Worm (Caenorhabditis elegans) whole organism, L4 larva: ENCODE results near the gene emb-27.
A peak's percentile ranks its signal among the peaks of the same experiment; 100 is the strongest.

Experiments used
- D1046.2 ChIP-seq: fragments of 200-800 bp; sonication (Bioruptor generic); IDR thresholded peaks from 2 replicates; pipeline ENCODE4 v1.3.6; 2022; ENCODE audit warnings: missing genetic modification characterization, missing compliant biosample characterization
- F44E2.7 ChIP-seq: fragments of 200-800 bp; sonication (Bioruptor generic); IDR thresholded peaks from 2 replicates; pipeline ENCODE4 v2.1.2; 2022; ENCODE audit warnings: missing genetic modification characterization, missing compliant biosample characterization
- T26A8.4 ChIP-seq: fragments of 200-800 bp; sonication (Bioruptor generic); IDR thresholded peaks from 2 replicates; pipeline ENCODE4 v1.3.6; 2022; ENCODE audit warnings: missing genetic modification characterization, missing compliant biosample characterization
- Y48G9A.11 ChIP-seq: fragments of 200-800 bp; sonication (Bioruptor generic); IDR thresholded peaks from 2 replicates; pipeline ENCODE4 v1.3.6; 2022; ENCODE audit warnings: missing genetic modification reagents, missing genetic modification characterization, missing compliant biosample characterization
- ZK337.2 ChIP-seq: fragments of 200-800 bp; sonication (Bioruptor generic); IDR thresholded peaks from 2 replicates; pipeline ENCODE4 v1.3.6; 2022; ENCODE audit warnings: missing genetic modification reagents, missing genetic modification characterization, missing compliant biosample characterization
- aha-1 ChIP-seq: fragments of 150-350 bp; peaks from one replicate; lab custom pipeline; 2014; ENCODE audit warnings: missing biosample characterization, missing genetic modification characterization
- aly-2 ChIP-seq: sonication (generic microtip); optimal IDR thresholded peaks from 2 replicates; lab custom pipeline; 2018; ENCODE audit warnings: missing biosample characterization, missing genetic modification characterization
- ama-1 ChIP-seq: fragments of 150-350 bp; optimal IDR thresholded peaks from 2 replicates; lab custom pipeline; 2014; ENCODE audit warnings: inconsistent platforms, mixed read lengths
- ceh-20 ChIP-seq: fragments of 200-800 bp; sonication (Bioruptor generic); IDR thresholded peaks from 2 replicates; pipeline ENCODE4 v1.3.6; 2022; ENCODE audit warnings: missing genetic modification reagents, missing genetic modification characterization, missing compliant biosample characterization
- ceh-28 ChIP-seq: fragments of 150-350 bp; optimal IDR thresholded peaks from 2 replicates; lab custom pipeline; 2014; ENCODE audit warnings: missing biosample characterization, missing genetic modification reagents, missing genetic modification characterization
- ceh-32 ChIP-seq: sonication (generic microtip); optimal IDR thresholded peaks from 2 replicates; lab custom pipeline; 2016; ENCODE audit warnings: mild to moderate bottlenecking, missing genetic modification characterization, missing compliant biosample characterization; ENCODE audit not compliant: poor library complexity
- ceh-44 ChIP-seq: fragments of 200-800 bp; sonication (Bioruptor generic); IDR thresholded peaks from 2 replicates; pipeline ENCODE4 v1.3.6; 2022; ENCODE audit warnings: missing genetic modification reagents, missing genetic modification characterization, missing compliant biosample characterization
- ceh-82 ChIP-seq: sonication (generic microtip); optimal IDR thresholded peaks from 2 replicates; lab custom pipeline; 2017; ENCODE audit warnings: missing biosample characterization, missing genetic modification characterization
- ctbp-1 ChIP-seq: fragments of 200-800 bp; sonication (Bioruptor generic); IDR thresholded peaks from 2 replicates; pipeline ENCODE4 v1.3.6; 2022; ENCODE audit warnings: missing genetic modification reagents, missing genetic modification characterization, missing compliant biosample characterization
- daf-12 ChIP-seq: fragments of 150-350 bp; optimal IDR thresholded peaks from 2 replicates; lab custom pipeline; 2014; ENCODE audit warnings: missing biosample characterization, missing genetic modification reagents, missing genetic modification characterization
- daf-16 ChIP-seq, 3 experiments: sonication (generic microtip); optimal IDR thresholded peaks; 2 replicates each; lab custom pipeline; 2016 to 2017; ENCODE audit warnings: missing genetic modification characterization in 3 of 3, missing genetic modification reagents in 3 of 3, mild to moderate bottlenecking in 2 of 3, missing compliant biosample characterization in 2 of 3, missing biosample characterization in 1 of 3, moderate library complexity in 1 of 3
- daf-19 ChIP-seq: fragments of 200-800 bp; sonication (Bioruptor generic); conservative IDR thresholded peaks from 2 replicates; pipeline ENCODE4 v1.3.6; 2022; ENCODE audit warnings: missing genetic modification characterization, missing compliant biosample characterization
- daf-8 ChIP-seq: fragments of 200-800 bp; sonication (Bioruptor generic); IDR thresholded peaks from 2 replicates; pipeline ENCODE4 v1.3.6; 2022; ENCODE audit warnings: missing genetic modification characterization, missing compliant biosample characterization
- dmd-8 ChIP-seq: fragments of 200-800 bp; sonication (Bioruptor generic); IDR thresholded peaks from 2 replicates; pipeline ENCODE4 v1.3.6; 2022; ENCODE audit warnings: missing genetic modification characterization, missing compliant biosample characterization
- dmd-9 ChIP-seq: fragments of 200-800 bp; sonication (Bioruptor generic); IDR thresholded peaks from 2 replicates; pipeline ENCODE4 v1.3.6; 2022; ENCODE audit warnings: missing genetic modification reagents, missing genetic modification characterization, missing compliant biosample characterization
- dpl-1 ChIP-seq: fragments of 150-350 bp; optimal IDR thresholded peaks from 2 replicates; lab custom pipeline; 2014; ENCODE audit warnings: missing biosample characterization, missing genetic modification reagents, missing genetic modification characterization
- duxl-1 ChIP-seq: sonication (generic microtip); optimal IDR thresholded peaks from 2 replicates; lab custom pipeline; 2016; ENCODE audit warnings: mild to moderate bottlenecking, missing genetic modification characterization, moderate library complexity, missing compliant biosample characterization; ENCODE audit not compliant: poor library complexity
- egl-27 ChIP-seq: sonication (generic microtip); optimal IDR thresholded peaks from 3 replicates; lab custom pipeline; 2017; ENCODE audit warnings: missing biosample characterization, missing genetic modification reagents, missing genetic modification characterization
- egl-43 ChIP-seq: fragments of 200-800 bp; sonication (Bioruptor generic); IDR thresholded peaks from 2 replicates; pipeline ENCODE4 v1.3.6; 2022; ENCODE audit warnings: missing genetic modification reagents, missing genetic modification characterization, missing compliant biosample characterization
- gei-8 ChIP-seq: fragments of 200-800 bp; sonication (Bioruptor generic); optimal IDR thresholded peaks from 2 replicates; lab custom pipeline; 2018; ENCODE audit warnings: mild to moderate bottlenecking, missing genetic modification characterization, missing compliant biosample characterization
- hlh-11 ChIP-seq: fragments of 200-800 bp; sonication (Bioruptor generic); optimal IDR thresholded peaks from 2 replicates; lab custom pipeline; 2018; ENCODE audit warnings: mild to moderate bottlenecking, missing genetic modification characterization, missing compliant biosample characterization
- hmg-1.1 ChIP-seq: fragments of 200-800 bp; sonication (Bioruptor generic); IDR thresholded peaks from 2 replicates; pipeline ENCODE4 v1.3.6; 2022; ENCODE audit warnings: missing genetic modification reagents, missing genetic modification characterization, missing compliant biosample characterization
- lin-13 ChIP-seq: fragments of 150-350 bp; optimal IDR thresholded peaks from 2 replicates; lab custom pipeline; 2014; ENCODE audit warnings: missing biosample characterization, missing genetic modification reagents, missing genetic modification characterization
- lin-15B ChIP-seq: fragments of 150-350 bp; sonication (generic microtip); optimal IDR thresholded peaks from 3 replicates; lab custom pipeline; 2014; ENCODE audit warnings: missing biosample characterization, missing genetic modification characterization
- lin-38 ChIP-seq: fragments of 200-800 bp; sonication (Bioruptor generic); IDR thresholded peaks from 2 replicates; pipeline ENCODE4 v1.3.6; 2022; ENCODE audit warnings: missing genetic modification reagents, missing genetic modification characterization, missing compliant biosample characterization
- mdt-29 ChIP-seq: fragments of 200-800 bp; sonication (Bioruptor generic); IDR thresholded peaks from 2 replicates; pipeline ENCODE4 v1.3.6; 2022; ENCODE audit warnings: missing genetic modification reagents, missing genetic modification characterization, missing compliant biosample characterization
- mep-1 ChIP-seq: fragments of 150-350 bp; sonication (generic microtip); optimal IDR thresholded peaks from 3 replicates; lab custom pipeline; 2014; ENCODE audit warnings: missing biosample characterization, missing genetic modification characterization
- nhr-10 ChIP-seq: fragments of 150-350 bp; optimal IDR thresholded peaks from 2 replicates; lab custom pipeline; 2014; ENCODE audit warnings: missing biosample characterization, missing genetic modification characterization
- nhr-102 ChIP-seq: sonication (generic microtip); optimal IDR thresholded peaks from 2 replicates; lab custom pipeline; 2016; ENCODE audit warnings: mild to moderate bottlenecking, missing genetic modification characterization, moderate library complexity, missing compliant biosample characterization
- nhr-11 ChIP-seq: fragments of 150-350 bp; optimal IDR thresholded peaks from 2 replicates; lab custom pipeline; 2014; ENCODE audit warnings: missing biosample characterization, missing genetic modification characterization
- nhr-111 ChIP-seq: fragments of 200-800 bp; sonication (Bioruptor generic); optimal IDR thresholded peaks from 2 replicates; lab custom pipeline; 2018; ENCODE audit warnings: mild to moderate bottlenecking, missing genetic modification characterization, missing compliant biosample characterization
- nhr-28 ChIP-seq: fragments of 150-350 bp; optimal IDR thresholded peaks from 2 replicates; lab custom pipeline; 2014; ENCODE audit warnings: missing biosample characterization, missing genetic modification characterization
- nhr-41 ChIP-seq: fragments of 200-800 bp; sonication (Bioruptor generic); IDR thresholded peaks from 2 replicates; pipeline ENCODE4 v1.3.6; 2022; ENCODE audit warnings: missing genetic modification reagents, missing genetic modification characterization, missing compliant biosample characterization
- nhr-42 ChIP-seq: fragments of 200-800 bp; sonication (Bioruptor generic); IDR thresholded peaks from 2 replicates; pipeline ENCODE4 v1.3.6; 2022; ENCODE audit warnings: missing genetic modification characterization, missing compliant biosample characterization
- nhr-6 ChIP-seq: fragments of 150-350 bp; optimal IDR thresholded peaks from 2 replicates; lab custom pipeline; 2014; ENCODE audit warnings: missing biosample characterization, missing genetic modification characterization
- pqm-1 ChIP-seq: sonication (generic microtip); optimal IDR thresholded peaks from 2 replicates; lab custom pipeline; 2017; ENCODE audit warnings: missing biosample characterization, missing genetic modification characterization
- saeg-2 ChIP-seq: fragments of 200-800 bp; sonication (Bioruptor generic); IDR thresholded peaks from 2 replicates; pipeline ENCODE4 v1.3.6; 2022; ENCODE audit warnings: missing genetic modification reagents, missing genetic modification characterization, missing compliant biosample characterization
- snpc-1.2 ChIP-seq: fragments of 200-800 bp; sonication (Bioruptor generic); IDR thresholded peaks from 2 replicates; pipeline ENCODE4 v1.3.6; 2022; ENCODE audit warnings: missing genetic modification reagents, missing genetic modification characterization, missing compliant biosample characterization
- snpc-4 ChIP-seq: fragments of 150-350 bp; optimal IDR thresholded peaks from 2 replicates; lab custom pipeline; 2014; ENCODE audit warnings: missing biosample characterization, missing genetic modification characterization
- spr-1 ChIP-seq: sonication (generic microtip); optimal IDR thresholded peaks from 2 replicates; lab custom pipeline; 2016; ENCODE audit warnings: mild to moderate bottlenecking, missing genetic modification characterization, missing compliant biosample characterization
- tra-1 ChIP-seq: fragments of 200-800 bp; sonication (Bioruptor generic); IDR thresholded peaks from 2 replicates; pipeline ENCODE4 v1.3.6; 2022; ENCODE audit warnings: missing genetic modification reagents, missing genetic modification characterization, missing compliant biosample characterization
- unc-130 ChIP-seq: sonication (generic microtip); optimal IDR thresholded peaks from 2 replicates; lab custom pipeline; 2016; ENCODE audit warnings: missing genetic modification reagents, missing genetic modification characterization, missing compliant biosample characterization
- unc-62 ChIP-seq, 3 experiments: fragments of 150-350 bp in 1 of 3; sonication (generic microtip); optimal IDR thresholded peaks in 2 of 3; peaks in 1 of 3; 1 replicate in 1 of 3; 2 replicates in 2 of 3; lab custom pipeline; 2014 to 2017; ENCODE audit warnings: missing biosample characterization in 3 of 3, missing genetic modification characterization in 3 of 3, missing genetic modification reagents in 3 of 3, missing genotype in 1 of 3
- zag-1 ChIP-seq: fragments of 150-350 bp; optimal IDR thresholded peaks from 2 replicates; lab custom pipeline; 2014; ENCODE audit warnings: missing biosample characterization, missing genetic modification characterization
- zfp-2 ChIP-seq: sonication (generic microtip); optimal IDR thresholded peaks from 2 replicates; lab custom pipeline; 2016; ENCODE audit warnings: mild to moderate bottlenecking, missing genetic modification characterization, missing compliant biosample characterization
- ztf-11 ChIP-seq: fragments of 150-350 bp; optimal IDR thresholded peaks from 2 replicates; lab custom pipeline; 2014; ENCODE audit warnings: missing biosample characterization, missing genetic modification characterization
- ztf-7 ChIP-seq: fragments of 150-350 bp; optimal IDR thresholded peaks from 2 replicates; lab custom pipeline; 2014; ENCODE audit warnings: missing biosample characterization, missing genetic modification characterization

Gene emb-27

ce11 chrII:8185016-8185493 is 23.1 kb upstream of the emb-27 start, which contains the start of the genes mig-5 and cct-1 (continued):
- TF ChIP-seq ceh-32 (tag; lab: Kevin White, UChicago) (peak; percentile 53), zfp-2 (tag; lab: Kevin White, UChicago) (peak; percentile 78), aha-1 (tag; lab: Kevin White, UChicago) (peak; percentile 85), ceh-20 (GFP tag; lab: Robert Waterston, UW) (peak; percentile 92), nhr-6 (peak; percentile 98), ceh-44 (GFP tag; lab: Robert Waterston, UW) (peak; percentile 53; the same call in 1 of the 2 replicates), hmg-1.1 (peak; percentile 98), lin-13 (GFP tag; lab: Kevin White, UChicago) (peak; percentile 87), ztf-7 (tag; lab: Kevin White, UChicago) (peak; percentile 87), saeg-2 (GFP tag; lab: Robert Waterston, UW) (peak; percentile 76; the same call in 1 of the 2 replicates), egl-27 (no peak), unc-130 (peak; percentile 65), daf-8 (GFP tag; lab: Robert Waterston, UW) (no peak), egl-43 (GFP tag; lab: Robert Waterston, UW) (peak; percentile 66), snpc-4 (tag; lab: Kevin White, UChicago) (no peak), dpl-1 (peak; percentile 91), nhr-102 (tag; lab: Kevin White, UChicago) (peak; percentile 96), nhr-28 (tag; lab: Kevin White, UChicago) (peak; percentile 91), D1046.2 (GFP tag; lab: Robert Waterston, UW) (no peak), F44E2.7 (GFP tag; lab: Robert Waterston, UW) (no peak), daf-19 (no peak), zag-1 (tag; lab: Kevin White, UChicago) (peak; percentile 87), mdt-29 (GFP tag; lab: Robert Waterston, UW) (peak; percentile 77), gei-8 (GFP tag; lab: Kevin White, UChicago) (no peak), aly-2 (tag; lab: Kevin White, UChicago) (no peak), nhr-41 (GFP tag; lab: Robert Waterston, UW) (no peak), spr-1 (tag; lab: Kevin White, UChicago) (peak; percentile 91), nhr-10 (peak; percentile 88), daf-16 (GFP tag; optimal IDR thresholded peaks at IDR 0.05; lab: Kevin White, UChicago) (peak; percentile 61 to 87), daf-16 (tag; optimal IDR thresholded peaks at IDR 0.05; lab: Kevin White, UChicago) (peak; percentile 84), dmd-9 (GFP tag; lab: Robert Waterston, UW) (no peak), pqm-1 (tag; lab: Kevin White, UChicago) (peak; percentile 62), daf-12 (tag; lab: Kevin White, UChicago) (no peak), duxl-1 (tag; lab: Kevin White, UChicago) (peak; percentile 92), tra-1 (GFP tag; lab: Robert Waterston, UW) (peak; percentile 91), ceh-82 (tag; lab: Kevin White, UChicago) (no peak), unc-62 (GFP tag; optimal IDR thresholded peaks at IDR 0.05 in 1 of 2; lab: Kevin White, UChicago) (peak in 1 of 2 experiments; percentile 98), unc-62 (tag; optimal IDR thresholded peaks at IDR 0.05; lab: Kevin White, UChicago) (no peak), snpc-1.2 (GFP tag; lab: Robert Waterston, UW) (no peak), lin-38 (GFP tag; lab: Robert Waterston, UW) (peak; percentile 100), nhr-111 (no peak), ceh-28 (tag; lab: Kevin White, UChicago) (peak; percentile 25), Y48G9A.11 (GFP tag; lab: Robert Waterston, UW) (peak; percentile 58), ZK337.2 (no peak), nhr-11 (tag; lab: Kevin White, UChicago) (peak; percentile 95), ztf-11 (tag; lab: Kevin White, UChicago) (no peak), T26A8.4 (peak; percentile 97), lin-15B (tag; lab: Kevin White, UChicago) (peak; percentile 90), ctbp-1 (GFP tag; lab: Robert Waterston, UW) (peak; percentile 93), dmd-8 (GFP tag; lab: Robert Waterston, UW) (no peak), nhr-42 (GFP tag; lab: Robert Waterston, UW) (peak; percentile 78; the same call in 1 of the 2 replicates), mep-1 (tag; lab: Kevin White, UChicago) (peak; percentile 99), hlh-11 (tag; lab: Kevin White, UChicago) (peak; percentile 94), ama-1 (lab: Kevin White, UChicago) (no peak)
